Worm (Caenorhabditis elegans): ENCODE data around the gene ZK669.3.

The ZK669.3 gene

DNA sequence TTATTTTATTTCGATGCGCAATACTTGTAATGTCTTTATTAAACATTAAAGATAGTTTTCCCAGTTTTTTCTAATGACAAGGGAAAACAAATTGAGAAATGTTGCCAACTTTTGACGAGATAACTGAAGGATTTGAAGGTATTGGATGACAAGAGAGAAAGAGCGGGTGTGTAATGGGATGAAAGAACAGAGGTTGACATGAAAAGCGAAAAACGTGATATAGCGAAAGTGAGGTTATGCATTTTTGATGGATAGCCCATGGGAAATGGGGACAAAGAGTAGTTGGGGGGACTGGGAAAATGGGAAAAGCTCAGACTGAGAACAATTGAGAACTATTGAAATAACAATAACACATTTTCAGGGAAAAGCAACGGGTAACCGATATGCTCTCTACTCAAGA, 45.8 kb upstream of the ZK669.3 start:
- TF ChIP-seq snpc-3.4 (tag; optimal IDR thresholded peaks at IDR 0.05) (no peak), ceh-40 (GFP tag; IDR thresholded peaks at IDR 0.05) (no peak), F10E7.11 (tag; optimal IDR thresholded peaks at IDR 0.05) (no peak), sptf-2 (GFP tag; optimal IDR thresholded peaks at IDR 0.05) (no peak), ztf-6 (GFP tag; IDR thresholded peaks at IDR 0.05) (no peak), repo-1 (tag; optimal IDR thresholded peaks at IDR 0.05) (no peak), F55B11.4 (tag; optimal IDR thresholded peaks at IDR 0.05; ENCODE audit: borderline replicate concordance, insufficient read depth) (no peak), akir-1 (GFP tag; optimal IDR thresholded peaks at IDR 0.05) (no peak), F37B4.10 (GFP tag; IDR thresholded peaks at IDR 0.05) (no peak), snpc-4 (GFP tag; optimal IDR thresholded peaks at IDR 0.05) (no peak), snpc-4 (tag; optimal IDR thresholded peaks at IDR 0.05) (no peak), nhr-27 (tag; optimal IDR thresholded peaks at IDR 0.05) (no peak), fkh-3 (tag; optimal IDR thresholded peaks at IDR 0.05) (no peak), tbp1 (GFP tag; optimal IDR thresholded peaks at IDR 0.05) (no peak), hmg-20 (GFP tag; IDR thresholded peaks at IDR 0.05) (no peak), F57C9.4 (tag; optimal IDR thresholded peaks at IDR 0.05) (no peak)

DNA sequence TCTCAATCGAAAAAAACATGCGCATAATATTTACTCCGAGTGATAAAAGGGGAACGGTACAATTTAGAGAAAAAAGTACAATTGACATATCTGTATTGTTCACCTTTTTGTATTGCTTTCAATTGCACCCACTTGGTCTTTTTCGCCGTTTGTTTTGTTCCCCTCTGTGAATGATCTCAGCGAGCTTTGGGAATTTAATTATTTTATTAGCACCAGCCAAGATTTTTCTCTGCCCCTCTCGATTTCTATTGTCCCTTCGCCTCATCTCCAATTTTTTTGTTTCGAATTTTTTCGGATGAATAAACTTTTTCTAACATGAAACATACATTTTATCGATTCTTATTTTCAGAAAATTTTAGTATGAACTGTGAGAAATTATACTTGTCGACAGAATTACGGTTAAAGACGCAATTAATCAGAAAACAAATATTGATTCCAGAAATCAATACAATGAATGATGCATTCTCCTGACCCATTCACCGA, 40.7 kb upstream of the ZK669.3 start, which contains the start of gene rev-1:
TSS of gene rev-1 (plus strand) at position 433 of the 483 bp plus-strand sequence.
- no peak for TF ChIP-seq ztf-6 (GFP tag; IDR thresholded peaks at IDR 0.05)
- no peak for TF ChIP-seq lin-26 (GFP tag; IDR thresholded peaks at IDR 0.05)
- no peak for TF ChIP-seq egrh-3 (GFP tag; IDR thresholded peaks at IDR 0.05)
- peak; percentile 65; the same call in 1 of the 2 replicates for TF ChIP-seq Y53G8AR.9 (GFP tag; conservative IDR thresholded peaks at IDR 0.05)
- TF ChIP-seq ekl-4 (GFP tag; IDR thresholded peaks at IDR 0.05): 0 out of 2 replicates have a peak, but pooled peaks have one; percentile 10
- no peak for TF ChIP-seq unc-130 (GFP tag; optimal IDR thresholded peaks at IDR 0.05)
- TF ChIP-seq tbx-9 (tag; optimal IDR thresholded peaks at IDR 0.05; ENCODE audit: borderline replicate concordance): peak; percentile 4
- TF ChIP-seq F52B5.7 (tag; optimal IDR thresholded peaks at IDR 0.05): no peak
- TF ChIP-seq cebp-1 (GFP tag; IDR thresholded peaks at IDR 0.05): no peak
- peak; percentile 11 for TF ChIP-seq cebp-1 (tag; optimal IDR thresholded peaks at IDR 0.05)
- 0 out of 2 replicates have a peak, but pooled peaks have one; percentile 29 for TF ChIP-seq nfyb-1 (GFP tag; IDR thresholded peaks at IDR 0.05)
- 0 out of 2 replicates have a peak, but pooled peaks have one; percentile 19 for TF ChIP-seq pbrm-1 (GFP tag; IDR thresholded peaks at IDR 0.05)
- TF ChIP-seq nhr-27 (tag; optimal IDR thresholded peaks at IDR 0.05): peak; percentile 78
- peak; percentile 36; the same call in 1 of the 2 replicates for TF ChIP-seq ceh-100 (GFP tag; IDR thresholded peaks at IDR 0.05)
- peak; percentile 45; the same call in 1 of the 2 replicates for TF ChIP-seq rcor-1 (GFP tag; IDR thresholded peaks at IDR 0.05)
- TF ChIP-seq lsl-1 (GFP tag; optimal IDR thresholded peaks at IDR 0.05): no peak
- TF ChIP-seq B0336.3 (GFP tag; IDR thresholded peaks at IDR 0.05): peak; percentile 73
- 0 out of 2 replicates have a peak, but pooled peaks have one; percentile 30 for TF ChIP-seq Y95B8A.8 (GFP tag; IDR thresholded peaks at IDR 0.05)
- TF ChIP-seq T07F8.4 (tag; optimal IDR thresholded peaks at IDR 0.05): no peak
- no peak for TF ChIP-seq snpc-1.3 (tag; optimal IDR thresholded peaks at IDR 0.05; ENCODE audit: insufficient read depth)
- no peak for TF ChIP-seq ztf-26 (tag; optimal IDR thresholded peaks at IDR 0.05)
- no peak for TF ChIP-seq F49E8.2 (tag; optimal IDR thresholded peaks at IDR 0.05; ENCODE audit: insufficient read depth)
- no peak for TF ChIP-seq lag-1 (GFP tag; IDR thresholded peaks at IDR 0.05)
- no peak for TF ChIP-seq hsf-1 (GFP tag; IDR thresholded peaks at IDR 0.05)
- no peak for TF ChIP-seq mxl-1 (tag; optimal IDR thresholded peaks at IDR 0.05)
- no peak for TF ChIP-seq xnd-1 (tag; optimal IDR thresholded peaks at IDR 0.05)
- TF ChIP-seq madf-6 (GFP tag; IDR thresholded peaks at IDR 0.05): peak; percentile 37; the same call in 1 of the 2 replicates
- TF ChIP-seq atf-7 (tag; optimal IDR thresholded peaks at IDR 0.05): peak; percentile 1
- TF ChIP-seq F39B2.1 (GFP tag; IDR thresholded peaks at IDR 0.05): peak; percentile 84
- TF ChIP-seq attf-5 (GFP tag; optimal IDR thresholded peaks at IDR 0.05): peak; percentile 5
